Worm (Caenorhabditis elegans): Measurements from ENCODE around the gene lin-18.

The lin-18 gene

ce11 chrX:3979146-3979545, 20.8 kb downstream of the lin-18 start:
- no peak for TF ChIP-seq lsy-2 (tag; optimal IDR thresholded peaks at IDR 0.05)
- peak in 1 of 2 experiments; percentile 53 for TF ChIP-seq unc-62 (GFP tag; optimal IDR thresholded peaks at IDR 0.05 in 1 of 2)
- TF ChIP-seq unc-62 (tag; optimal IDR thresholded peaks at IDR 0.05), result no peak
- no peak for TF ChIP-seq egl-27 (tag; optimal IDR thresholded peaks at IDR 0.05)
- TF ChIP-seq aha-1 (tag), result peak; percentile 56

- TF ChIP-seq nhr-28 (tag; optimal IDR thresholded peaks at IDR 0.05) (no peak), nhr-6 (tag; optimal IDR thresholded peaks at IDR 0.05) (peak; percentile 51), nhr-25 (tag; optimal IDR thresholded peaks at IDR 0.05; ENCODE audit: borderline replicate concordance, insufficient read depth) (no peak), saeg-2 (GFP tag; IDR thresholded peaks at IDR 0.05) (no peak), lin-15B (tag; optimal IDR thresholded peaks at IDR 0.05) (no peak)
These were observed 24.0 kb downstream of the lin-18 start for ce11 chrX:3982370-3982769.

- no peak for TF ChIP-seq mxl-3 (GFP tag; optimal IDR thresholded peaks at IDR 0.05)
These were observed 30.2 kb downstream of the lin-18 start for ce11 chrX:3988575-3988974.

- TF ChIP-seq hlh-30 (tag; optimal IDR thresholded peaks at IDR 0.05; ENCODE audit: insufficient read depth) (peak; percentile 53), aha-1 (tag) (peak; percentile 12), nhr-11 (tag; optimal IDR thresholded peaks at IDR 0.05) (peak; percentile 23), mes-2 (tag; optimal IDR thresholded peaks at IDR 0.05; ENCODE audit: poor library complexity, severe bottlenecking) (no peak), tag-97 (GFP tag; IDR thresholded peaks at IDR 0.05) (no peak), nhr-237 (tag; optimal IDR thresholded peaks at IDR 0.05) (no peak), madf-9 (GFP tag; conservative IDR thresholded peaks at IDR 0.05) (no peak), pha-4 (GFP tag; IDR thresholded peaks at IDR 0.05) (no peak), pha-4 (tag; optimal IDR thresholded peaks at IDR 0.05) (peak; percentile 3), zfp-3 (GFP tag; conservative IDR thresholded peaks at IDR 0.05) (no peak)
These were observed 32.1 kb downstream of the lin-18 start for ce11 chrX:3990495-3990894.

- TF ChIP-seq zag-1 (tag; optimal IDR thresholded peaks at IDR 0.05), result no peak
- no peak for TF ChIP-seq hlh-11 (tag; optimal IDR thresholded peaks at IDR 0.05)
- TF ChIP-seq dmd-6 (GFP tag; IDR thresholded peaks at IDR 0.05), result no peak
- no peak for TF ChIP-seq lin-1 (GFP tag; IDR thresholded peaks at IDR 0.05)
- no peak for TF ChIP-seq snpc-4 (tag; optimal IDR thresholded peaks at IDR 0.05)
- TF ChIP-seq egl-27 (tag; optimal IDR thresholded peaks at IDR 0.05), result no peak
- no peak for TF ChIP-seq dpl-1 (GFP tag; optimal IDR thresholded peaks at IDR 0.05)
- TF ChIP-seq mdt-29 (GFP tag; IDR thresholded peaks at IDR 0.05), result no peak
- TF ChIP-seq Y105C5A.15 (GFP tag; IDR thresholded peaks at IDR 0.05), result no peak
- TF ChIP-seq unc-130 (GFP tag; optimal IDR thresholded peaks at IDR 0.05), result no peak
- no peak for TF ChIP-seq unc-39 (tag; optimal IDR thresholded peaks at IDR 0.05)
These were observed 32.6 kb downstream of the lin-18 start for ce11 chrX:3990941-3991340.

ce11 chrX:3991652-3992051, 33.3 kb downstream of the lin-18 start:
- TF ChIP-seq Y75B8A.6 (GFP tag; IDR thresholded peaks at IDR 0.05) (no peak), aha-1 (tag) (peak; percentile 97)

- no peak for TF ChIP-seq skn-1 (tag; optimal IDR thresholded peaks at IDR 0.05)
- TF ChIP-seq cey-2 (tag; optimal IDR thresholded peaks at IDR 0.05; ENCODE audit: borderline replicate concordance, insufficient read depth), result no peak
- no peak for TF ChIP-seq Y48G9A.11 (GFP tag; IDR thresholded peaks at IDR 0.05)
- TF ChIP-seq mxl-2 (GFP tag; conservative IDR thresholded peaks at IDR 0.05), result no peak
- no peak for TF ChIP-seq nhr-6 (tag; optimal IDR thresholded peaks at IDR 0.05)
- TF ChIP-seq fos-1 (tag; optimal IDR thresholded peaks at IDR 0.05), result no peak
- TF ChIP-seq ces-1 (GFP tag; optimal IDR thresholded peaks at IDR 0.05), result no peak
- TF ChIP-seq tag-97 (GFP tag; IDR thresholded peaks at IDR 0.05), result no peak
- peak; percentile 51; the same call in 1 of the 2 replicates for TF ChIP-seq vab-7 (GFP tag; IDR thresholded peaks at IDR 0.05)
- no peak for TF ChIP-seq F26F4.8 (GFP tag; conservative IDR thresholded peaks at IDR 0.05)
- no peak for TF ChIP-seq saeg-2 (GFP tag; IDR thresholded peaks at IDR 0.05)
- no peak for TF ChIP-seq pqm-1 (tag; optimal IDR thresholded peaks at IDR 0.05)
- peak; percentile 33 for TF ChIP-seq hlh-30 (tag; optimal IDR thresholded peaks at IDR 0.05; ENCODE audit: insufficient read depth)
- no peak for TF ChIP-seq ceh-32 (tag; optimal IDR thresholded peaks at IDR 0.05; ENCODE audit: poor library complexity)
- 0 out of 2 replicates have a peak, but pooled peaks have one; percentile 50 for TF ChIP-seq lim-7 (GFP tag; IDR thresholded peaks at IDR 0.05)
- no peak for TF ChIP-seq nhr-25 (tag; optimal IDR thresholded peaks at IDR 0.05; ENCODE audit: borderline replicate concordance, insufficient read depth)
These were observed 36.1 kb downstream of the lin-18 start for ce11 chrX:3994418-3994817.
